Fruit fly (Drosophila melanogaster) S2 (cell line): ENCODE data around the gene Pbp45.

Experiments
- CG8478 ChIP-seq: fragments of >200 bp; optimal IDR thresholded peaks from 2 replicates; lab custom pipeline; 2018
- CTCF ChIP-seq, 2 experiments: fragments of >200 bp; optimal IDR thresholded peaks; 2 replicates each; lab custom pipeline; 2018

- TF ChIP-seq CG8478: no peak
- no peak for TF ChIP-seq CTCF (optimal IDR thresholded peaks at IDR 0.05; lab: Kevin White, UChicago)
These were observed at the start of gene Pbp45 for dm6 chr3R:15839294-15839693.
